Fruit fly (Drosophila melanogaster) whole organism, embryonic: ENCODE measurements around the gene MtnE.
A peak's percentile ranks its signal among the peaks of the same experiment; 100 is the strongest.

Experiments used
- Abd-B ChIP-seq: fragments of 200-800 bp; sonication (Bioruptor generic); optimal IDR thresholded peaks from 2 replicates; lab custom pipeline; 2018; ENCODE audit warnings: missing biosample characterization, mild to moderate bottlenecking, missing genetic modification characterization, moderate library complexity
- CG1024 ChIP-seq: fragments of 200-800 bp; sonication (Bioruptor generic); IDR thresholded peaks from 2 replicates; pipeline ENCODE4 v1.3.6; 2022; ENCODE audit warnings: missing biosample characterization, missing genetic modification characterization
- CG12104 ChIP-seq: fragments of 200-800 bp; sonication (Bioruptor generic); optimal IDR thresholded peaks from 3 replicates; lab custom pipeline; 2016; ENCODE audit warnings: missing biosample characterization, missing genetic modification characterization
- CG14441 ChIP-seq: fragments of 200-800 bp; sonication (Bioruptor generic); IDR thresholded peaks from 2 replicates; pipeline ENCODE4 v1.3.6; 2022; ENCODE audit warnings: missing biosample characterization, missing genetic modification characterization
- CG14860 ChIP-seq: fragments of 200-800 bp; sonication (Bioruptor generic); IDR thresholded peaks from 3 replicates; pipeline ENCODE4 v1.3.6; 2022; ENCODE audit warnings: missing biosample characterization, missing genetic modification characterization; ENCODE audit not compliant: partially characterized antibody
- CG1529 ChIP-seq: fragments of 200-800 bp; sonication (Bioruptor generic); optimal IDR thresholded peaks from 3 replicates; lab custom pipeline; 2018; ENCODE audit warnings: missing biosample characterization, missing genetic modification characterization
- CG16815 ChIP-seq: fragments of 200-800 bp; sonication (Bioruptor generic); optimal IDR thresholded peaks from 3 replicates; lab custom pipeline; 2017; ENCODE audit warnings: missing biosample characterization, mild to moderate bottlenecking, missing genetic modification characterization
- CG1792 ChIP-seq: fragments of 200-800 bp; sonication (Bioruptor generic); optimal IDR thresholded peaks from 2 replicates; lab custom pipeline; 2016; ENCODE audit warnings: missing biosample characterization, missing genetic modification characterization
- CG3065 ChIP-seq: fragments of 200-800 bp; sonication (Bioruptor generic); optimal IDR thresholded peaks from 2 replicates; lab custom pipeline; 2016; ENCODE audit warnings: missing biosample characterization, missing genetic modification characterization
- CG31365 ChIP-seq: fragments of 200-800 bp; sonication (Bioruptor generic); optimal IDR thresholded peaks from 2 replicates; lab custom pipeline; 2018; ENCODE audit warnings: missing biosample characterization, mild to moderate bottlenecking, missing genetic modification characterization
- CG32532 ChIP-seq: fragments of 200-800 bp; sonication (Bioruptor generic); IDR thresholded peaks from 2 replicates; pipeline ENCODE4 v1.3.6; 2022; ENCODE audit warnings: missing biosample characterization, missing genetic modification characterization
- CG33557 ChIP-seq: fragments of 200-800 bp; sonication (Bioruptor generic); optimal IDR thresholded peaks from 2 replicates; lab custom pipeline; 2019; ENCODE audit warnings: missing biosample characterization, mild to moderate bottlenecking, missing genetic modification characterization, moderate library complexity
- CG4282 ChIP-seq: fragments of 200-800 bp; sonication (Bioruptor generic); optimal IDR thresholded peaks from 2 replicates; lab custom pipeline; 2016; ENCODE audit warnings: missing biosample characterization, missing genetic modification characterization
- CG4617 ChIP-seq: fragments of 200-800 bp; sonication (Bioruptor generic); optimal IDR thresholded peaks from 3 replicates; lab custom pipeline; 2016; ENCODE audit warnings: missing biosample characterization, missing genetic modification characterization, borderline replicate concordance
- CG6654 ChIP-seq: fragments of 200-800 bp; sonication (Bioruptor generic); optimal IDR thresholded peaks from 2 replicates; lab custom pipeline; 2017; ENCODE audit warnings: missing biosample characterization, mild to moderate bottlenecking, missing genetic modification characterization
- CG6683 ChIP-seq: fragments of 200-800 bp; sonication (Bioruptor generic); optimal IDR thresholded peaks from 2 replicates; lab custom pipeline; 2017; ENCODE audit warnings: missing biosample characterization, mild to moderate bottlenecking, missing genetic modification characterization, missing genetic modification reagents
- CG7556 ChIP-seq: fragments of 200-800 bp; sonication (Bioruptor generic); optimal IDR thresholded peaks from 2 replicates; lab custom pipeline; 2017; ENCODE audit warnings: missing biosample characterization, mild to moderate bottlenecking, missing genetic modification characterization
- CG7928 ChIP-seq: fragments of 200-800 bp; sonication (Bioruptor generic); optimal IDR thresholded peaks from 2 replicates; lab custom pipeline; 2017; ENCODE audit warnings: missing biosample characterization, mild to moderate bottlenecking, missing genetic modification characterization
- CG8478 ChIP-seq: fragments of >200 bp; optimal IDR thresholded peaks from 2 replicates; lab custom pipeline; 2018
- Dfd ChIP-seq, 2 experiments: fragments of >200 bp; optimal IDR thresholded peaks; 2 replicates each; lab custom pipeline; 2017; ENCODE audit warnings: missing biosample characterization in 2 of 2, missing genetic modification characterization in 2 of 2
- Drgx ChIP-seq: fragments of 200-800 bp; sonication (Bioruptor generic); IDR thresholded peaks from 2 replicates; pipeline ENCODE4 v1.3.6; 2022; ENCODE audit warnings: missing biosample characterization, missing genetic modification characterization
- Ets65A ChIP-seq: fragments of 200-800 bp; sonication (Bioruptor generic); peaks from one replicate; lab custom pipeline; 2016; ENCODE audit warnings: missing biosample characterization, missing genetic modification characterization
- NC2α ChIP-seq: fragments of 200-800 bp; sonication (Bioruptor generic); optimal IDR thresholded peaks from 2 replicates; lab custom pipeline; 2016; ENCODE audit warnings: missing biosample characterization, missing genetic modification characterization
- Poxn ChIP-seq: fragments of 200-800 bp; sonication (Bioruptor generic); IDR thresholded peaks from 2 replicates; pipeline ENCODE4 v1.3.6; 2022; ENCODE audit warnings: missing biosample characterization, missing genetic modification characterization
- Sin3A ChIP-seq: fragments of >200 bp; optimal IDR thresholded peaks from 2 replicates; lab custom pipeline; 2018
- TFAM ChIP-seq: fragments of 200-800 bp; sonication (Bioruptor generic); optimal IDR thresholded peaks from 2 replicates; lab custom pipeline; 2017; ENCODE audit warnings: missing biosample characterization, missing genetic modification characterization, inconsistent platforms
- Xrp1 ChIP-seq: fragments of 200-800 bp; sonication (Bioruptor generic); IDR thresholded peaks from 2 replicates; pipeline ENCODE4 v1.3.6; 2022; ENCODE audit warnings: missing biosample characterization, missing genetic modification characterization
- ara ChIP-seq: fragments of 200-800 bp; sonication (Bioruptor generic); IDR thresholded peaks from 2 replicates; pipeline ENCODE4 v1.3.6; 2022; ENCODE audit warnings: missing biosample characterization, missing genetic modification characterization
- br ChIP-seq: fragments of >200 bp; optimal IDR thresholded peaks from 2 replicates; lab custom pipeline; 2017
- bsh ChIP-seq, 2 experiments: fragments of 200-800 bp; sonication (Bioruptor generic); optimal IDR thresholded peaks; 2 replicates each; lab custom pipeline; 2017 to 2018; ENCODE audit warnings: mild to moderate bottlenecking in 2 of 2, missing biosample characterization in 2 of 2, missing genetic modification characterization in 2 of 2, moderate library complexity in 1 of 2
- chn ChIP-seq: fragments of 200-800 bp; sonication (Bioruptor generic); optimal IDR thresholded peaks from 2 replicates; lab custom pipeline; 2016; ENCODE audit warnings: missing biosample characterization, missing genetic modification characterization
- eve ChIP-seq, 2 experiments: fragments of >200 bp; optimal IDR thresholded peaks; 2 replicates each; lab custom pipeline; 2017; ENCODE audit warnings: missing biosample characterization in 2 of 2, missing genetic modification characterization in 2 of 2
- exex ChIP-seq: fragments of 200-800 bp; sonication (Bioruptor generic); optimal IDR thresholded peaks from 4 replicates; lab custom pipeline; 2018; ENCODE audit warnings: missing biosample characterization, mild to moderate bottlenecking, missing genetic modification characterization, moderate library complexity
- fd96Cb ChIP-seq: fragments of 200-800 bp; sonication (Bioruptor generic); optimal IDR thresholded peaks from 2 replicates; lab custom pipeline; 2018; ENCODE audit warnings: missing biosample characterization, mild to moderate bottlenecking, missing genetic modification characterization, moderate library complexity
- fru ChIP-seq: fragments of >200 bp; optimal IDR thresholded peaks from 2 replicates; lab custom pipeline; 2017
- gro ChIP-seq: fragments of 200-800 bp; sonication (Bioruptor generic); optimal IDR thresholded peaks from 2 replicates; lab custom pipeline; 2016; ENCODE audit warnings: missing biosample characterization, missing genetic modification characterization
- inv ChIP-seq: fragments of 200-800 bp; sonication (Bioruptor generic); IDR thresholded peaks from 2 replicates; pipeline ENCODE4 v1.3.6; 2022; ENCODE audit warnings: missing biosample characterization, missing genetic modification characterization; ENCODE audit not compliant: partially characterized antibody
- klu ChIP-seq: fragments of 200-800 bp; sonication (Bioruptor generic); IDR thresholded peaks from 2 replicates; pipeline ENCODE4 v1.3.6; 2022; ENCODE audit warnings: missing biosample characterization, missing genetic modification characterization
- lola ChIP-seq, 3 experiments: fragments of >200 bp in 2 of 3; fragments of 200-800 bp in 1 of 3; sonication (Bioruptor generic) in 1 of 3; optimal IDR thresholded peaks; 2 replicates each; lab custom pipeline; 2017 to 2019; ENCODE audit warnings: missing biosample characterization in 3 of 3, missing genetic modification characterization in 3 of 3, mild to moderate bottlenecking in 1 of 3, moderate library complexity in 1 of 3
- lov ChIP-seq, 2 experiments: fragments of 200-800 bp in 1 of 2; fragments of >200 bp in 1 of 2; sonication (Bioruptor generic) in 1 of 2; IDR thresholded peaks in 1 of 2; optimal IDR thresholded peaks in 1 of 2; 2 replicates in 1 of 2; 3 replicates in 1 of 2; pipeline versions ENCODE4 v1.3.6 to Lab custom; 2017 to 2022; ENCODE audit warnings: missing biosample characterization in 1 of 2, missing genetic modification characterization in 1 of 2
- onecut ChIP-seq: fragments of 200-800 bp; sonication (Bioruptor generic); IDR thresholded peaks from 2 replicates; pipeline ENCODE4 v1.3.6; 2022; ENCODE audit warnings: missing biosample characterization, missing genetic modification characterization
- phol ChIP-seq: fragments of 200-800 bp; sonication (Bioruptor generic); optimal IDR thresholded peaks from 3 replicates; lab custom pipeline; 2018; ENCODE audit warnings: missing biosample characterization, mild to moderate bottlenecking, missing genetic modification characterization, moderate library complexity
- pita ChIP-seq: fragments of 200-800 bp; sonication (Bioruptor generic); optimal IDR thresholded peaks from 2 replicates; lab custom pipeline; 2017; ENCODE audit warnings: missing biosample characterization, mild to moderate bottlenecking, missing genetic modification characterization
- pnt ChIP-seq: fragments of 200-800 bp; sonication (Bioruptor generic); optimal IDR thresholded peaks from 3 replicates; lab custom pipeline; 2016; ENCODE audit warnings: missing biosample characterization, missing genetic modification characterization
- pum ChIP-seq: fragments of 200-800 bp; sonication (Bioruptor generic); optimal IDR thresholded peaks from 2 replicates; lab custom pipeline; 2016; ENCODE audit warnings: missing biosample characterization, missing genetic modification characterization
- shn ChIP-seq: fragments of 200-800 bp; sonication (Bioruptor generic); optimal IDR thresholded peaks from 3 replicates; lab custom pipeline; 2016; ENCODE audit warnings: missing biosample characterization, missing genetic modification characterization
- sima ChIP-seq: fragments of 200-800 bp; sonication (Bioruptor generic); optimal IDR thresholded peaks from 2 replicates; lab custom pipeline; 2016; ENCODE audit warnings: missing biosample characterization, missing genetic modification characterization
- sisA ChIP-seq: fragments of 200-800 bp; sonication (Bioruptor generic); IDR thresholded peaks from 2 replicates; pipeline ENCODE4 v1.3.6; 2022; ENCODE audit warnings: missing biosample characterization, missing genetic modification characterization
- so ChIP-seq: fragments of 200-800 bp; sonication (Bioruptor generic); IDR thresholded peaks from 3 replicates; pipeline ENCODE4 v1.3.6; 2022; ENCODE audit warnings: missing biosample characterization, missing genetic modification characterization
- tio ChIP-seq: fragments of 200-800 bp; sonication (Bioruptor generic); optimal IDR thresholded peaks from 2 replicates; lab custom pipeline; 2017; ENCODE audit warnings: missing biosample characterization, missing genetic modification characterization, inconsistent platforms
- wor ChIP-seq: fragments of 200-800 bp; sonication (Bioruptor generic); IDR thresholded peaks from 2 replicates; pipeline ENCODE4 v1.3.6; 2022; ENCODE audit warnings: missing biosample characterization, missing genetic modification characterization

Gene MtnE

dm6 chr3R:20557415-20558105 is 23.1 kb upstream of the MtnE start, which contains the start of the genes DPCoAC and CG5180 (continued):
- TF ChIP-seq CG7928 = peak; percentile 21
- peak; percentile 57 for TF ChIP-seq Xrp1 (GFP tag; lab: Robert Waterston, UW)
- peak; percentile 44 for TF ChIP-seq Drgx (GFP tag; lab: Robert Waterston, UW)
- TF ChIP-seq NC2α = no peak
- peak; percentile 30 for TF ChIP-seq onecut
- TF ChIP-seq lov (optimal IDR thresholded peaks at IDR 0.05; lab: Kevin White, UChicago) = no peak
- TF ChIP-seq lov (GFP tag; IDR thresholded peaks at IDR 0.05; lab: Robert Waterston, UW) = no peak
- peak; percentile 58 for TF ChIP-seq CG4617 (GFP tag; lab: Kevin White, UChicago)
- no peak for TF ChIP-seq fru (lab: Kevin White, UChicago)
- TF ChIP-seq pum (GFP tag; lab: Kevin White, UChicago) = peak; percentile 64
- TF ChIP-seq CG33557 (GFP tag; lab: Kevin White, UChicago) = peak; percentile 16
- no peak for TF ChIP-seq CG6654 (GFP tag; lab: Kevin White, UChicago)
- TF ChIP-seq bsh (GFP tag; optimal IDR thresholded peaks at IDR 0.05; lab: Kevin White, UChicago) = peak in 1 of 2 experiments; percentile 35
- TF ChIP-seq CG16815 = peak; percentile 41
- no peak for TF ChIP-seq TFAM (GFP tag; lab: Kevin White, UChicago)
- TF ChIP-seq CG14441 = peak; percentile 80
- peak; percentile 67 for TF ChIP-seq phol (tag; lab: Kevin White, UChicago)
- TF ChIP-seq pita = peak; percentile 90
- no peak for TF ChIP-seq CG31365 (tag; lab: Kevin White, UChicago)
- peak; percentile 35 for TF ChIP-seq CG3065 (GFP tag; lab: Kevin White, UChicago)
- peak; percentile 32 for TF ChIP-seq fd96Cb (tag; lab: Kevin White, UChicago)
- TF ChIP-seq CG8478 = no peak
- peak; percentile 99 for TF ChIP-seq CG4282 (GFP tag; lab: Kevin White, UChicago)
- TF ChIP-seq CG6683 (GFP tag; lab: Kevin White, UChicago) = no peak
- TF ChIP-seq shn = peak; percentile 63
- no peak for TF ChIP-seq sima
- TF ChIP-seq exex (tag; lab: Kevin White, UChicago) = no peak
- TF ChIP-seq br = no peak
- TF ChIP-seq ara = peak; percentile 58
- TF ChIP-seq lola (GFP tag; optimal IDR thresholded peaks at IDR 0.05; lab: Kevin White, UChicago) = peak in 1 of 3 experiments; percentile 58
- peak; percentile 8 for TF ChIP-seq pnt (GFP tag; lab: Kevin White, UChicago)
- peak; percentile 87 for TF ChIP-seq klu
- peak; percentile 60; the same call in 1 of the 2 replicates for TF ChIP-seq inv
- TF ChIP-seq Abd-B (GFP tag; lab: Kevin White, UChicago) = peak; percentile 61
- TF ChIP-seq Poxn (GFP tag; lab: Robert Waterston, UW) = no peak
- no peak for TF ChIP-seq CG12104 (GFP tag; lab: Kevin White, UChicago)
- peak; percentile 33 for TF ChIP-seq CG1792 (GFP tag; lab: Kevin White, UChicago)
- TF ChIP-seq Sin3A (lab: Kevin White, UChicago) = peak; percentile 44
- peak; percentile 58; the same call in 1 of the 2 replicates for TF ChIP-seq CG1024 (GFP tag; lab: Robert Waterston, UW)
- TF ChIP-seq so (GFP tag; lab: Robert Waterston, UW) = peak; percentile 53; the same call in 1 of the 3 replicates
- TF ChIP-seq Ets65A = peak; percentile 95
- peak; percentile 86 for TF ChIP-seq CG32532 (GFP tag; lab: Robert Waterston, UW)
- TF ChIP-seq sisA (GFP tag; lab: Robert Waterston, UW) = peak; percentile 77
- peak; percentile 36 for TF ChIP-seq CG7556
- no peak for TF ChIP-seq eve (GFP tag; optimal IDR thresholded peaks at IDR 0.05; lab: Kevin White, UChicago)
- TF ChIP-seq CG1529 = no peak
- TF ChIP-seq wor (GFP tag; lab: Robert Waterston, UW) = peak; percentile 26; the same call in 1 of the 2 replicates
- TF ChIP-seq tio (GFP tag; lab: Kevin White, UChicago) = peak; percentile 64
- peak; percentile 39; the same call in 1 of the 3 replicates for TF ChIP-seq CG14860
- TF ChIP-seq chn (GFP tag; lab: Kevin White, UChicago) = peak; percentile 74
- TF ChIP-seq gro = peak; percentile 77
- no peak for TF ChIP-seq Dfd (GFP tag; optimal IDR thresholded peaks at IDR 0.05; lab: Kevin White, UChicago)
